Fruit fly (Drosophila melanogaster) whole organism, wandering third instar larva: ENCODE results near the gene CG3808.

Experiments
- Jra ChIP-seq: sonication (Bioruptor generic); optimal IDR thresholded peaks from 2 replicates; lab custom pipeline; 2016; ENCODE audit warnings: missing biosample characterization, missing genetic modification characterization
- br ChIP-seq: fragments of 200-800 bp; sonication (Bioruptor generic); optimal IDR thresholded peaks from 2 replicates; lab custom pipeline; 2016; ENCODE audit warnings: missing biosample characterization, missing genetic modification characterization
- psq ChIP-seq: fragments of 200-800 bp; sonication (Bioruptor generic); optimal IDR thresholded peaks from 3 replicates; lab custom pipeline; 2017; ENCODE audit warnings: missing biosample characterization, mild to moderate bottlenecking, missing genetic modification characterization, moderate library complexity

DNA sequence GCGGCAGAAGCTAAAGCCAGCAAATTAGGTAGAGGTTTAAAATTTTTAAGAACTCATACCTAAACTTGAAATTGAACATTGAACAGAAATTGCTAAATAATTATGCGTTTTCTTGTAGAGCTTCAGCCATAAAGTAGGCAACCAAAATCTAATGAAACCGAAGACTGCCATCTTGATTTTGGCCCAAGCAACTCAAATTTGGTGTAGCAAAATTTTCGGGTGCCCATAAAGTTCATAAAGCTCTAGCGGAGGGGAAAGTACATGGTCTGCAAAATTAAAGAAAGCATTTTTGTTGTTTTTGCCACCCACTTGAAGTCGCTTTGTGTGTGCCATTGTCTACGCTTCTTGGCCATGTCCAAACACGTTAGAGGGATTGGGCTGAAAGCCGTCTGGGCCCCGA, 43.4 kb downstream of the CG3808 start:
- TF ChIP-seq br (GFP tag; lab: Kevin White, UChicago): no peak
- TF ChIP-seq psq (GFP tag; lab: Kevin White, UChicago): no peak
- TF ChIP-seq Jra (GFP tag; lab: Kevin White, UChicago): no peak
